ENCODE assay signal across 1 fruit fly cellular context in genomic region chr2L:2759654-2760053, dm6.
TF ChIP-seq lines count a peak whose summit lies in the region.

TSS of gene HemK2 (minus strand) at chr2L:2759677.
TSS of gene Snapin (minus strand) at chr2L:2759677.
TSS of gene Tnpo-SR (plus strand) at chr2L:2759924.

TF ChIP-seq in whole organism, embryonic, 481 proteins besides CTCF, POLR2A, EP300 and RAD21 (continued from another document and continues in another):
- TF ChIP-seq B-H2 (GFP tag; optimal IDR thresholded peaks at IDR 0.05; lab: Kevin White, UChicago) (peak; percentile 95), gcm (GFP tag; optimal IDR thresholded peaks at IDR 0.05; lab: Kevin White, UChicago) (peak; percentile 86), fd64A (GFP tag; optimal IDR thresholded peaks at IDR 0.05; lab: Kevin White, UChicago) (peak; percentile 24), HLH3B (GFP tag; IDR thresholded peaks at IDR 0.05; lab: Robert Waterston, UW) (peak; percentile 87), CHES-1-like (GFP tag; optimal IDR thresholded peaks at IDR 0.05; lab: Kevin White, UChicago) (peak; percentile 85), CG6654 (GFP tag; optimal IDR thresholded peaks at IDR 0.05; lab: Kevin White, UChicago) (peak; percentile 36), bsh (GFP tag; optimal IDR thresholded peaks at IDR 0.05; lab: Kevin White, UChicago) (peak in 1 of 2 experiments; percentile 88), cato (GFP tag; optimal IDR thresholded peaks at IDR 0.05; lab: Kevin White, UChicago; ENCODE audit: borderline replicate concordance) (peak; percentile 61), CG8281 (tag; optimal IDR thresholded peaks at IDR 0.05; lab: Kevin White, UChicago) (peak; percentile 60), CG12236 (GFP tag; optimal IDR thresholded peaks at IDR 0.05; lab: Kevin White, UChicago) (peak; percentile 52), CG2116 (GFP tag; optimal IDR thresholded peaks at IDR 0.05; lab: Kevin White, UChicago) (peak; percentile 92), Ptx1 (GFP tag; IDR thresholded peaks at IDR 0.05; lab: Robert Waterston, UW) (peak; percentile 96), Atf3 (GFP tag; optimal IDR thresholded peaks at IDR 0.05; lab: Kevin White, UChicago) (peak; percentile 84), inv (GFP tag; IDR thresholded peaks at IDR 0.05; lab: Robert Waterston, UW; ENCODE audit: partially characterized antibody) (peak; percentile 96), pb (GFP tag; optimal IDR thresholded peaks at IDR 0.05; lab: Kevin White, UChicago) (peak; percentile 68), CG4282 (GFP tag; optimal IDR thresholded peaks at IDR 0.05; lab: Kevin White, UChicago) (peak; percentile 48), CG17568 (GFP tag; optimal IDR thresholded peaks at IDR 0.05; lab: Kevin White, UChicago) (peak; percentile 76), ac (GFP tag; optimal IDR thresholded peaks at IDR 0.05; lab: Kevin White, UChicago) (peak; percentile 61), Antp (GFP tag; optimal IDR thresholded peaks at IDR 0.05; lab: Kevin White, UChicago) (peak; percentile 82), dmrt99B (tag; optimal IDR thresholded peaks at IDR 0.05; lab: Kevin White, UChicago) (peak; percentile 88), Sry-δ (GFP tag; optimal IDR thresholded peaks at IDR 0.05; lab: Kevin White, UChicago) (peak; percentile 96), Dll (GFP tag; IDR thresholded peaks at IDR 0.05; lab: Robert Waterston, UW; ENCODE audit: partially characterized antibody) (peak; percentile 98), yki (optimal IDR thresholded peaks at IDR 0.05; lab: Kevin White, UChicago) (no peak), sc (optimal IDR thresholded peaks at IDR 0.05; lab: Kevin White, UChicago) (no peak), sc (GFP tag; optimal IDR thresholded peaks at IDR 0.05; lab: Kevin White, UChicago) (peak; percentile 71), CG18011 (GFP tag; optimal IDR thresholded peaks at IDR 0.05; lab: Kevin White, UChicago) (peak; percentile 76), CG31365 (tag; optimal IDR thresholded peaks at IDR 0.05; lab: Kevin White, UChicago) (peak; percentile 22), CG6854 (GFP tag; optimal IDR thresholded peaks at IDR 0.05; lab: Kevin White, UChicago) (peak; percentile 69), phol (tag; optimal IDR thresholded peaks at IDR 0.05; lab: Kevin White, UChicago) (peak; percentile 93), CG33213 (GFP tag; optimal IDR thresholded peaks at IDR 0.05; lab: Kevin White, UChicago) (peak; percentile 89), Asciz (GFP tag; optimal IDR thresholded peaks at IDR 0.05; lab: Kevin White, UChicago) (peak; percentile 72), CoRest (tag; optimal IDR thresholded peaks at IDR 0.05; lab: Kevin White, UChicago) (peak; percentile 94), Xrp1 (GFP tag; IDR thresholded peaks at IDR 0.05; lab: Robert Waterston, UW) (peak; percentile 95), Kr (GFP tag; optimal IDR thresholded peaks at IDR 0.05; lab: Kevin White, UChicago) (no peak), sim (GFP tag; IDR thresholded peaks at IDR 0.05; lab: Robert Waterston, UW) (peak; percentile 72; the same call in 1 of the 2 replicates), CG7987 (GFP tag; optimal IDR thresholded peaks at IDR 0.05; lab: Kevin White, UChicago) (peak; percentile 70), Bdp1 (GFP tag; optimal IDR thresholded peaks at IDR 0.05; lab: Kevin White, UChicago) (peak; percentile 78), Chrac-16 (GFP tag; optimal IDR thresholded peaks at IDR 0.05; lab: Kevin White, UChicago) (peak; percentile 93), sd (tag; optimal IDR thresholded peaks at IDR 0.05; lab: Kevin White, UChicago) (peak; percentile 85), CG7556 (GFP tag; optimal IDR thresholded peaks at IDR 0.05; lab: Kevin White, UChicago) (peak; percentile 91), CG11247 (GFP tag; IDR thresholded peaks at IDR 0.05; lab: Robert Waterston, UW) (peak; percentile 94), CG12744 (GFP tag; optimal IDR thresholded peaks at IDR 0.05; lab: Kevin White, UChicago) (peak; percentile 87), CG4424 (GFP tag; optimal IDR thresholded peaks at IDR 0.05; lab: Kevin White, UChicago) (peak; percentile 90), pan (optimal IDR thresholded peaks at IDR 0.05; lab: Kevin White, UChicago) (no peak), pan (GFP tag; optimal IDR thresholded peaks at IDR 0.05 in 1 of 2, IDR thresholded peaks at IDR 0.05 in 1 of 2) (peak in 1 of 2 experiments; percentile 95), HLH54F (GFP tag; optimal IDR thresholded peaks at IDR 0.05; lab: Kevin White, UChicago) (peak; percentile 86), amos (GFP tag; IDR thresholded peaks at IDR 0.05; lab: Robert Waterston, UW; ENCODE audit: partially characterized antibody) (peak; percentile 93), en (GFP tag; optimal IDR thresholded peaks at IDR 0.05; lab: Kevin White, UChicago) (peak; percentile 58), CG13287 (GFP tag; IDR thresholded peaks at IDR 0.05; lab: Robert Waterston, UW; ENCODE audit: partially characterized antibody) (peak; percentile 99), Hand (GFP tag; optimal IDR thresholded peaks at IDR 0.05; lab: Kevin White, UChicago) (peak; percentile 79), hth (optimal IDR thresholded peaks at IDR 0.05; lab: Kevin White, UChicago) (no peak), stc (GFP tag; IDR thresholded peaks at IDR 0.05; lab: Robert Waterston, UW) (peak; percentile 84), Doc3 (GFP tag; IDR thresholded peaks at IDR 0.05; lab: Robert Waterston, UW; ENCODE audit: partially characterized antibody) (peak; percentile 98), MTF-1 (GFP tag; optimal IDR thresholded peaks at IDR 0.05; lab: Kevin White, UChicago; ENCODE audit: borderline replicate concordance) (peak; percentile 64), CG16779 (GFP tag; IDR thresholded peaks at IDR 0.05; lab: Robert Waterston, UW) (peak; percentile 66; the same call in 1 of the 2 replicates), eyg (GFP tag; optimal IDR thresholded peaks at IDR 0.05; lab: Kevin White, UChicago) (peak; percentile 6), CG7271 (tag; optimal IDR thresholded peaks at IDR 0.05; lab: Kevin White, UChicago) (peak; percentile 73), CG14014 (GFP tag; IDR thresholded peaks at IDR 0.05; lab: Robert Waterston, UW) (peak; percentile 91), maf-S (GFP tag; optimal IDR thresholded peaks at IDR 0.05; lab: Kevin White, UChicago) (peak; percentile 84), YL-1 (GFP tag; optimal IDR thresholded peaks at IDR 0.05; lab: Kevin White, UChicago) (peak; percentile 89), az2 (GFP tag; optimal IDR thresholded peaks at IDR 0.05; lab: Kevin White, UChicago) (peak; percentile 88), HLH4C (GFP tag; IDR thresholded peaks at IDR 0.05; lab: Robert Waterston, UW; ENCODE audit: partially characterized antibody) (peak; percentile 95), Mes4 (GFP tag; optimal IDR thresholded peaks at IDR 0.05; lab: Kevin White, UChicago) (peak; percentile 26), klu (GFP tag; IDR thresholded peaks at IDR 0.05; lab: Robert Waterston, UW) (peak; percentile 90), CG4820 (GFP tag; optimal IDR thresholded peaks at IDR 0.05; lab: Kevin White, UChicago) (peak; percentile 91), CG3726 (GFP tag; IDR thresholded peaks at IDR 0.05; lab: Robert Waterston, UW) (peak; percentile 86; the same call in 2 of the 3 replicates), lmd (GFP tag; IDR thresholded peaks at IDR 0.05; lab: Robert Waterston, UW) (peak; percentile 94), Opbp (GFP tag; IDR thresholded peaks at IDR 0.05; lab: Robert Waterston, UW; ENCODE audit: partially characterized antibody) (peak; percentile 86), ftz-f1 (GFP tag; optimal IDR thresholded peaks at IDR 0.05; lab: Kevin White, UChicago) (peak; percentile 22), CG32767 (GFP tag; IDR thresholded peaks at IDR 0.05; lab: Robert Waterston, UW) (peak; percentile 83; the same call in 1 of the 2 replicates), CG14441 (GFP tag; IDR thresholded peaks at IDR 0.05; lab: Robert Waterston, UW) (peak; percentile 93), NC2β (GFP tag; optimal IDR thresholded peaks at IDR 0.05; lab: Kevin White, UChicago) (peak; percentile 75), vvl (GFP tag; IDR thresholded peaks at IDR 0.05; lab: Robert Waterston, UW) (peak; percentile 97), Med (GFP tag; lab: Kevin White, UChicago) (peak; percentile 98), Gug (GFP tag; IDR thresholded peaks at IDR 0.05; lab: Robert Waterston, UW) (peak; percentile 90), dati (GFP tag; IDR thresholded peaks at IDR 0.05; lab: Robert Waterston, UW) (peak; percentile 73), Hmx (GFP tag; optimal IDR thresholded peaks at IDR 0.05; lab: Kevin White, UChicago) (peak; percentile 46), cas (GFP tag; IDR thresholded peaks at IDR 0.05; lab: Robert Waterston, UW) (peak; percentile 78), CG11696 (GFP tag; IDR thresholded peaks at IDR 0.05; lab: Robert Waterston, UW) (peak; percentile 65), zfh1 (GFP tag; IDR thresholded peaks at IDR 0.05; lab: Robert Waterston, UW) (peak; percentile 96), crp (GFP tag; optimal IDR thresholded peaks at IDR 0.05; lab: Kevin White, UChicago) (peak in 1 of 2 experiments; percentile 63), fd3F (GFP tag; optimal IDR thresholded peaks at IDR 0.05; lab: Kevin White, UChicago) (peak; percentile 90), CG14710 (tag; optimal IDR thresholded peaks at IDR 0.05; lab: Kevin White, UChicago) (peak; percentile 94), fru (optimal IDR thresholded peaks at IDR 0.05; lab: Kevin White, UChicago) (no peak), CG17328 (GFP tag; IDR thresholded peaks at IDR 0.05; lab: Robert Waterston, UW) (peak; percentile 91), CG10979 (tag; optimal IDR thresholded peaks at IDR 0.05; lab: Kevin White, UChicago) (peak; percentile 85), TFAM (GFP tag; optimal IDR thresholded peaks at IDR 0.05; lab: Kevin White, UChicago) (no peak), grn (GFP tag; optimal IDR thresholded peaks at IDR 0.05; lab: Kevin White, UChicago) (peak; percentile 41), dm (GFP tag; optimal IDR thresholded peaks at IDR 0.05; lab: Kevin White, UChicago) (peak; percentile 72), p53 (GFP tag; optimal IDR thresholded peaks at IDR 0.05; lab: Kevin White, UChicago) (no peak), fd96Cb (tag; optimal IDR thresholded peaks at IDR 0.05; lab: Kevin White, UChicago) (peak; percentile 84), GATAe (GFP tag; conservative IDR thresholded peaks at IDR 0.05; lab: Robert Waterston, UW) (peak; percentile 82), Dip3 (GFP tag; optimal IDR thresholded peaks at IDR 0.05; lab: Kevin White, UChicago) (peak; percentile 88), CG7839 (tag; optimal IDR thresholded peaks at IDR 0.05; lab: Kevin White, UChicago) (peak; percentile 92), shn (GFP tag; optimal IDR thresholded peaks at IDR 0.05; lab: Kevin White, UChicago) (peak; percentile 61), CG17612 (GFP tag; IDR thresholded peaks at IDR 0.05; lab: Robert Waterston, UW) (peak; percentile 89), odd (GFP tag; optimal IDR thresholded peaks at IDR 0.05; lab: Kevin White, UChicago) (peak; percentile 78), ken (GFP tag; IDR thresholded peaks at IDR 0.05; lab: Robert Waterston, UW) (peak; percentile 96), Hsf (GFP tag; optimal IDR thresholded peaks at IDR 0.05; lab: Kevin White, UChicago) (peak; percentile 93), Blimp-1 (GFP tag; optimal IDR thresholded peaks at IDR 0.05; lab: Kevin White, UChicago) (peak; percentile 87), E2f1 (GFP tag; IDR thresholded peaks at IDR 0.05; lab: Robert Waterston, UW) (peak; percentile 93), pnt (GFP tag; optimal IDR thresholded peaks at IDR 0.05; lab: Kevin White, UChicago) (peak; percentile 74), CG3163 (GFP tag; optimal IDR thresholded peaks at IDR 0.05; lab: Kevin White, UChicago) (peak; percentile 59), nau (GFP tag; optimal IDR thresholded peaks at IDR 0.05; lab: Kevin White, UChicago) (peak; percentile 77), kni (GFP tag; optimal IDR thresholded peaks at IDR 0.05; lab: Kevin White, UChicago) (peak; percentile 82), CG2199 (GFP tag; IDR thresholded peaks at IDR 0.05; lab: Robert Waterston, UW) (peak; percentile 85; the same call in 2 of the 3 replicates), CG7786 (GFP tag; optimal IDR thresholded peaks at IDR 0.05; lab: Kevin White, UChicago) (peak; percentile 82), CG2202 (tag; optimal IDR thresholded peaks at IDR 0.05; lab: Kevin White, UChicago) (peak; percentile 82), CG30020 (tag; optimal IDR thresholded peaks at IDR 0.05; lab: Kevin White, UChicago) (peak; percentile 84), CG8765 (GFP tag; IDR thresholded peaks at IDR 0.05; lab: Robert Waterston, UW) (peak; percentile 94), CG31224 (GFP tag; IDR thresholded peaks at IDR 0.05; lab: Robert Waterston, UW) (peak; percentile 84), Mrtf (GFP tag; IDR thresholded peaks at IDR 0.05; lab: Robert Waterston, UW) (peak; percentile 91), onecut (GFP tag; IDR thresholded peaks at IDR 0.05; lab: Robert Waterston, UW) (peak; percentile 83), zen (tag; optimal IDR thresholded peaks at IDR 0.05; lab: Kevin White, UChicago) (peak; percentile 97), br (optimal IDR thresholded peaks at IDR 0.05; lab: Kevin White, UChicago) (no peak), cg (GFP tag; optimal IDR thresholded peaks at IDR 0.05; lab: Kevin White, UChicago) (no peak), bbx (GFP tag; IDR thresholded peaks at IDR 0.05; lab: Robert Waterston, UW; ENCODE audit: partially characterized antibody) (peak; percentile 88), jumu (GFP tag; optimal IDR thresholded peaks at IDR 0.05; lab: Kevin White, UChicago) (peak; percentile 85), CG7357 (GFP tag; IDR thresholded peaks at IDR 0.05; lab: Robert Waterston, UW) (peak; percentile 77), CG9727 (GFP tag; optimal IDR thresholded peaks at IDR 0.05; lab: Kevin White, UChicago) (peak; percentile 92), gro (GFP tag; optimal IDR thresholded peaks at IDR 0.05; lab: Kevin White, UChicago) (peak; percentile 91), CG17829 (tag; optimal IDR thresholded peaks at IDR 0.05; lab: Kevin White, UChicago) (peak; percentile 94), Side (GFP tag; optimal IDR thresholded peaks at IDR 0.05; lab: Kevin White, UChicago) (peak; percentile 79), seq (GFP tag; IDR thresholded peaks at IDR 0.05; lab: Robert Waterston, UW) (peak; percentile 86), Lpt (GFP tag; optimal IDR thresholded peaks at IDR 0.05; lab: Kevin White, UChicago) (no peak), cwo (GFP tag; optimal IDR thresholded peaks at IDR 0.05; lab: Kevin White, UChicago) (peak; percentile 84), Doc2 (GFP tag; IDR thresholded peaks at IDR 0.05; lab: Robert Waterston, UW) (no peak; the same call in 1 of the 2 replicates), CG15601 (tag; optimal IDR thresholded peaks at IDR 0.05; lab: Kevin White, UChicago) (peak; percentile 88), CG10209 (GFP tag; optimal IDR thresholded peaks at IDR 0.05; lab: Kevin White, UChicago) (peak; percentile 90)
